Worm (Caenorhabditis elegans): ENCODE data around the gene ZC204.17.

ce11 chrII:1610630-1611029, 35.5 kb downstream of the ZC204.17 start, which contains the start of gene fbxa-163:
- TF ChIP-seq lin-13 (tag; optimal IDR thresholded peaks at IDR 0.05) (no peak), drap-1 (GFP tag; optimal IDR thresholded peaks at IDR 0.05) (no peak), unc-62 (GFP tag; optimal IDR thresholded peaks at IDR 0.05) (no peak), M03D4.4 (tag; optimal IDR thresholded peaks at IDR 0.05) (no peak), pha-4 (tag; optimal IDR thresholded peaks at IDR 0.05) (no peak), snpc-4 (tag; optimal IDR thresholded peaks at IDR 0.05) (no peak), nhr-12 (tag; optimal IDR thresholded peaks at IDR 0.05) (no peak), mep-1 (tag; optimal IDR thresholded peaks at IDR 0.05) (no peak), ces-1 (GFP tag; optimal IDR thresholded peaks at IDR 0.05) (no peak), elt-3 (tag; optimal IDR thresholded peaks at IDR 0.05) (no peak)
